Worm (Caenorhabditis elegans) whole organism, young adult: ENCODE data around the gene srh-100.

ENCODE experiments used
- dox-1 ChIP-seq: fragments of 200-800 bp; sonication (Bioruptor generic); IDR thresholded peaks from 2 replicates; pipeline ENCODE4 v1.3.6; 2022; ENCODE audit warnings: missing genetic modification reagents, missing genetic modification characterization, missing compliant biosample characterization
- hmg-20 ChIP-seq: fragments of 200-800 bp; sonication (Bioruptor generic); IDR thresholded peaks from 2 replicates; pipeline ENCODE4 v1.3.6; 2022; ENCODE audit warnings: missing genetic modification reagents, missing genetic modification characterization, missing compliant biosample characterization
- nhr-90 ChIP-seq: sonication (generic microtip); optimal IDR thresholded peaks from 2 replicates; lab custom pipeline; 2016; ENCODE audit warnings: missing genotype, mild to moderate bottlenecking, missing genetic modification characterization, missing compliant biosample characterization
- sptf-2 ChIP-seq: fragments of 200-800 bp; sonication (Bioruptor generic); optimal IDR thresholded peaks from 2 replicates; lab custom pipeline; 2018; ENCODE audit warnings: mild to moderate bottlenecking, missing genetic modification characterization, missing compliant biosample characterization

DNA sequence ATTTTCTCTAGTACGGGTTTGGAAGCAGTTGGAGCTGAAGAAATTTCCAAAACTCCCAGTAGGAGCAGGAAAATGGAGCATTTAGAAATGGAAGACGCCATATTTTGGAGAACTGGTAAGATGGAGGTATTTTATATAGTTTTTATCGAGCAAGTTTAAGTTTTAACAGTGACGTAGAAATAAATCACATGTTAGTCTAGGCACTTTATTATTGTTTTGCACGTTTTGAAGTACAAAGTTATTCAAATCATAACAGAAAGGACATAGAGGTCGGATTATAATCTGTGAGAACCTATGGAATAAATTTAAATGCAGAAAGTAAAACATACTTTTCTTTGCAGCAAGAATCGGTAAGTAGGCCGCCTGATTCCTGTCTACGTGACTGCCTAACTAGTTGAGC is 50.7 kb downstream of the srh-100 start, which contains the start of gene F19B10.6:
- TF ChIP-seq sptf-2 (no peak), nhr-90 (tag; lab: Kevin White, UChicago) (no peak), hmg-20 (GFP tag; lab: Robert Waterston, UW) (no peak), dox-1 (GFP tag; lab: Robert Waterston, UW) (no peak)
